Fruit fly (Drosophila melanogaster) whole organism, embryonic: ENCODE results near the gene tst.

ENCODE experiments used
- Atf-2 ChIP-seq: fragments of 200-800 bp; sonication (Bioruptor generic); optimal IDR thresholded peaks from 2 replicates; lab custom pipeline; 2016; ENCODE audit warnings: missing biosample characterization, missing genetic modification characterization
- CG10654 ChIP-seq: fragments of 200-800 bp; sonication (Bioruptor generic); optimal IDR thresholded peaks from 2 replicates; lab custom pipeline; 2016; ENCODE audit warnings: missing biosample characterization, missing genetic modification characterization
- CG13624 ChIP-seq: fragments of 200-800 bp; sonication (Bioruptor generic); optimal IDR thresholded peaks from 2 replicates; lab custom pipeline; 2016; ENCODE audit warnings: missing biosample characterization, missing genetic modification characterization
- CG13894 ChIP-seq: fragments of 200-800 bp; sonication (Bioruptor generic); optimal IDR thresholded peaks from 3 replicates; lab custom pipeline; 2018; ENCODE audit warnings: missing biosample characterization, mild to moderate bottlenecking, missing genetic modification characterization, moderate library complexity
- CG14014 ChIP-seq: fragments of 200-800 bp; sonication (Bioruptor generic); IDR thresholded peaks from 2 replicates; pipeline ENCODE4 v1.3.6; 2022; ENCODE audit warnings: missing biosample characterization, missing genetic modification characterization
- CG14667 ChIP-seq: fragments of 200-800 bp; sonication (Bioruptor generic); IDR thresholded peaks from 2 replicates; pipeline ENCODE4 v1.3.6; 2022; ENCODE audit warnings: missing biosample characterization, missing genetic modification characterization
- CG1602 ChIP-seq: fragments of 200-800 bp; sonication (Bioruptor generic); optimal IDR thresholded peaks from 3 replicates; lab custom pipeline; 2016; ENCODE audit warnings: missing biosample characterization, missing genetic modification characterization
- CG16779 ChIP-seq: fragments of 200-800 bp; sonication (Bioruptor generic); IDR thresholded peaks from 2 replicates; pipeline ENCODE4 v1.3.6; 2022; ENCODE audit warnings: missing biosample characterization, missing genetic modification characterization
- CG17829 ChIP-seq: fragments of 200-800 bp; optimal IDR thresholded peaks from 2 replicates; lab custom pipeline; 2019; ENCODE audit warnings: missing biosample characterization, mild to moderate bottlenecking, missing genetic modification characterization, moderate library complexity
- CG3065 ChIP-seq: fragments of 200-800 bp; sonication (Bioruptor generic); optimal IDR thresholded peaks from 2 replicates; lab custom pipeline; 2016; ENCODE audit warnings: missing biosample characterization, missing genetic modification characterization
- CG33213 ChIP-seq: fragments of 200-800 bp; sonication (Bioruptor generic); optimal IDR thresholded peaks from 3 replicates; lab custom pipeline; 2016; ENCODE audit warnings: missing biosample characterization, missing genetic modification characterization
- CG33557 ChIP-seq: fragments of 200-800 bp; sonication (Bioruptor generic); optimal IDR thresholded peaks from 2 replicates; lab custom pipeline; 2019; ENCODE audit warnings: missing biosample characterization, mild to moderate bottlenecking, missing genetic modification characterization, moderate library complexity
- CG3847 ChIP-seq: fragments of 200-800 bp; sonication (Bioruptor generic); IDR thresholded peaks from 2 replicates; pipeline ENCODE4 v1.3.6; 2022; ENCODE audit warnings: missing biosample characterization, missing genetic modification characterization
- CG43689 ChIP-seq: fragments of 200-800 bp; sonication (Bioruptor generic); IDR thresholded peaks from 2 replicates; pipeline ENCODE4 v1.3.6; 2022; ENCODE audit warnings: missing biosample characterization, missing genetic modification characterization
- CG6175 ChIP-seq: fragments of 200-800 bp; sonication (Bioruptor generic); IDR thresholded peaks from 3 replicates; pipeline ENCODE4 v1.3.6; 2022; ENCODE audit warnings: missing biosample characterization, missing genetic modification characterization
- CG6791 ChIP-seq: fragments of 200-800 bp; sonication (Bioruptor generic); IDR thresholded peaks from 3 replicates; pipeline ENCODE4 v1.3.6; 2022; ENCODE audit warnings: missing biosample characterization, missing genetic modification characterization; ENCODE audit not compliant: partially characterized antibody
- CG7357 ChIP-seq: fragments of 200-800 bp; sonication (Bioruptor generic); IDR thresholded peaks from 3 replicates; pipeline ENCODE4 v1.3.6; 2022; ENCODE audit warnings: missing biosample characterization, missing genetic modification characterization
- CG7372 ChIP-seq: fragments of 200-800 bp; sonication (Bioruptor generic); IDR thresholded peaks from 2 replicates; pipeline ENCODE4 v1.3.6; 2022; ENCODE audit warnings: missing biosample characterization, missing genetic modification characterization
- CG7963 ChIP-seq: fragments of 200-800 bp; sonication (Bioruptor generic); IDR thresholded peaks from 3 replicates; pipeline ENCODE4 v1.3.6; 2022; ENCODE audit warnings: missing biosample characterization, missing genetic modification characterization; ENCODE audit not compliant: partially characterized antibody
- Chrac-16 ChIP-seq: fragments of 200-800 bp; sonication (Bioruptor generic); optimal IDR thresholded peaks from 3 replicates; lab custom pipeline; 2016; ENCODE audit warnings: missing biosample characterization, missing genetic modification characterization
- Dbx ChIP-seq: fragments of 200-800 bp; sonication (Bioruptor generic); IDR thresholded peaks from 3 replicates; pipeline ENCODE4 v1.3.6; 2022; ENCODE audit warnings: missing biosample characterization, missing genetic modification characterization
- Dfd ChIP-seq, 2 experiments: fragments of >200 bp; optimal IDR thresholded peaks; 2 replicates each; lab custom pipeline; 2017; ENCODE audit warnings: missing biosample characterization in 2 of 2, missing genetic modification characterization in 2 of 2
- Eip74EF ChIP-seq, 2 experiments: fragments of 200-800 bp in 1 of 2; fragments of >200 bp in 1 of 2; sonication (Bioruptor generic) in 1 of 2; optimal IDR thresholded peaks; 2 replicates each; lab custom pipeline; 2017 to 2019; ENCODE audit warnings: missing biosample characterization in 2 of 2, missing genetic modification characterization in 2 of 2, mild to moderate bottlenecking in 1 of 2, moderate library complexity in 1 of 2
- Elba2 ChIP-seq: fragments of 200-800 bp; sonication (Bioruptor generic); optimal IDR thresholded peaks from 3 replicates; lab custom pipeline; 2016; ENCODE audit warnings: missing biosample characterization, missing genetic modification characterization
- Fer1 ChIP-seq: fragments of 200-800 bp; sonication (Bioruptor generic); optimal IDR thresholded peaks from 2 replicates; lab custom pipeline; 2017; ENCODE audit warnings: missing biosample characterization, mild to moderate bottlenecking, missing genetic modification characterization
- Hand ChIP-seq: fragments of 200-800 bp; sonication (Bioruptor generic); optimal IDR thresholded peaks from 2 replicates; lab custom pipeline; 2017; ENCODE audit warnings: mild to moderate bottlenecking, missing biosample characterization, missing genetic modification reagents, missing genetic modification characterization
- Jarid2 ChIP-seq: fragments of 200-800 bp; sonication (Bioruptor generic); optimal IDR thresholded peaks from 3 replicates; lab custom pipeline; 2017; ENCODE audit warnings: mild to moderate bottlenecking, missing biosample characterization, missing genetic modification reagents, missing genetic modification characterization
- MBD-R2 ChIP-seq: fragments of 200-800 bp; sonication (Bioruptor generic); IDR thresholded peaks from 2 replicates; pipeline ENCODE4 v1.3.6; 2022; ENCODE audit warnings: missing biosample characterization, missing genetic modification characterization
- MESR4 ChIP-seq: fragments of 200-800 bp; sonication (Bioruptor generic); optimal IDR thresholded peaks from 2 replicates; lab custom pipeline; 2018; ENCODE audit warnings: missing biosample characterization, mild to moderate bottlenecking, missing genetic modification characterization, moderate library complexity
- Meics ChIP-seq: fragments of 200-800 bp; sonication (Bioruptor generic); optimal IDR thresholded peaks from 2 replicates; lab custom pipeline; 2017; ENCODE audit warnings: missing biosample characterization, mild to moderate bottlenecking, missing genetic modification characterization
- Mrtf ChIP-seq: fragments of 200-800 bp; sonication (Bioruptor generic); IDR thresholded peaks from 3 replicates; pipeline ENCODE4 v1.3.6; 2022; ENCODE audit warnings: missing biosample characterization, missing genetic modification characterization
- Myb ChIP-seq: fragments of 200-800 bp; sonication (Bioruptor generic); optimal IDR thresholded peaks from 2 replicates; lab custom pipeline; 2016; ENCODE audit warnings: missing biosample characterization, missing genetic modification characterization
- Nf-YA ChIP-seq: fragments of 200-800 bp; sonication (Bioruptor generic); IDR thresholded peaks from 2 replicates; pipeline ENCODE4 v1.3.6; 2022; ENCODE audit warnings: missing biosample characterization, missing genetic modification characterization
- Sry-β ChIP-seq: fragments of 200-800 bp; sonication (Bioruptor generic); optimal IDR thresholded peaks from 2 replicates; lab custom pipeline; 2018; ENCODE audit warnings: missing biosample characterization, mild to moderate bottlenecking, missing genetic modification characterization, moderate library complexity
- Tbp ChIP-seq: fragments of >200 bp; optimal IDR thresholded peaks from 2 replicates; lab custom pipeline; 2018; ENCODE audit warnings: missing biosample characterization, missing genetic modification characterization
- caup ChIP-seq: fragments of 200-800 bp; sonication (Bioruptor generic); optimal IDR thresholded peaks from 3 replicates; lab custom pipeline; 2017; ENCODE audit warnings: missing biosample characterization, mild to moderate bottlenecking, missing genetic modification characterization, moderate library complexity; ENCODE audit not compliant: severe bottlenecking
- dan ChIP-seq: fragments of 200-800 bp; sonication (Bioruptor generic); IDR thresholded peaks from 2 replicates; pipeline ENCODE4 v1.3.6; 2022; ENCODE audit warnings: missing biosample characterization, missing genetic modification characterization
- gce ChIP-seq: fragments of 200-800 bp; sonication (Bioruptor generic); IDR thresholded peaks from 3 replicates; pipeline ENCODE4 v1.3.6; 2022; ENCODE audit warnings: missing biosample characterization, missing genetic modification characterization
- gsb ChIP-seq: fragments of 200-800 bp; sonication (Bioruptor generic); IDR thresholded peaks from 2 replicates; pipeline ENCODE4 v1.3.6; 2022; ENCODE audit warnings: missing biosample characterization, missing genetic modification characterization
- hb ChIP-seq: fragments of 200-800 bp; sonication (Bioruptor generic); IDR thresholded peaks from 3 replicates; pipeline ENCODE4 v1.3.6; 2022; ENCODE audit warnings: missing biosample characterization, missing genetic modification characterization; ENCODE audit not compliant: partially characterized antibody
- lola ChIP-seq, 3 experiments: fragments of >200 bp in 2 of 3; fragments of 200-800 bp in 1 of 3; sonication (Bioruptor generic) in 1 of 3; optimal IDR thresholded peaks; 2 replicates each; lab custom pipeline; 2017 to 2019; ENCODE audit warnings: missing biosample characterization in 3 of 3, missing genetic modification characterization in 3 of 3, mild to moderate bottlenecking in 1 of 3, moderate library complexity in 1 of 3
- mld ChIP-seq: fragments of 200-800 bp; sonication (Bioruptor generic); IDR thresholded peaks from 3 replicates; pipeline ENCODE4 v1.3.6; 2022; ENCODE audit warnings: missing biosample characterization, missing genetic modification characterization; ENCODE audit not compliant: partially characterized antibody
- otp ChIP-seq: fragments of 200-800 bp; sonication (Bioruptor generic); IDR thresholded peaks from 3 replicates; pipeline ENCODE4, ENCODE4 v1.3.6; 2022; ENCODE audit warnings: missing biosample characterization, missing genetic modification characterization
- pnt ChIP-seq: fragments of 200-800 bp; sonication (Bioruptor generic); optimal IDR thresholded peaks from 3 replicates; lab custom pipeline; 2016; ENCODE audit warnings: missing biosample characterization, missing genetic modification characterization
- scrt ChIP-seq: fragments of 200-800 bp; sonication (Bioruptor generic); optimal IDR thresholded peaks from 2 replicates; lab custom pipeline; 2018; ENCODE audit warnings: missing biosample characterization, mild to moderate bottlenecking, missing genetic modification characterization, moderate library complexity
- tgo ChIP-seq: fragments of 200-800 bp; sonication (Bioruptor generic); IDR thresholded peaks from 3 replicates; pipeline ENCODE4 v1.3.6; 2022; ENCODE audit warnings: missing biosample characterization, missing genetic modification characterization
- z ChIP-seq: fragments of 200-800 bp; sonication (Bioruptor generic); IDR thresholded peaks from 3 replicates; pipeline ENCODE4 v1.3.6; 2022; ENCODE audit warnings: missing biosample characterization, missing genetic modification characterization
- zen2 ChIP-seq: fragments of 200-800 bp; sonication (Bioruptor generic); IDR thresholded peaks from 3 replicates; pipeline ENCODE4 v1.3.6; 2022; ENCODE audit warnings: missing biosample characterization, missing genetic modification characterization; ENCODE audit not compliant: partially characterized antibody
- zfh2 ChIP-seq: fragments of 200-800 bp; sonication (Bioruptor generic); optimal IDR thresholded peaks from 2 replicates; lab custom pipeline; 2016; ENCODE audit warnings: missing biosample characterization, missing genetic modification characterization

tst gene

DNA sequence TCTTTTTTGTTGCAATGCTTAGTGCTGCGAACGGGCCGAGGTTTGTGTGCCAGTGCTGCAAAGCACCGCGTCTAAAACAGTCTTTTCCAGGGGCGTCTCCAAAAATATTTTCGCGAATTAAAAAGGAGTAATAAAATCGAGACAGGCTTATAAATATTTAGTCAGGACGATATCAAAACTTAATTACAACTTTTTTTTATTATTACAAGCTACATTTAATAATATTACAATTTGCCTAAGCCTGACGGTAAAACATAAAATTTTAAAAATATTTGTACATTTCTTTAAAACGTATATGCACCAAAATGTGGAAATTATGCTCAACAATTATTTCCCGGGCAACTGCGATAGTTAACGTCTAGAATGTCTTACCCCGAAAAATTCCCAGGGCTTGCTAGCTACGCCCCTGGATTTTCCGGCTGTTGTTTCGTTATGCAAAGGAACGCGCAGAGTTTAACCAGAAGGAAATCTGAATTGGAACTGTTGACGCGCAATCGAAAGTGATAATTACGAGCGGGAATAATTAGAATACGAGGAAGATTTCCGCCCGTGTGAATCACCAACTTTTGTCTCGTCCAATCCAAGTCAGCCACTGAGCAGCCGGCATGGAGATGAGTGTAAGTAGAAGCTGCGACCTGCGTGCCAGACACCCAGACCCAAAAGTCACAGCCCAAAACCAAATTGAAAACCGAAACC is 14.6 kb downstream of the tst start, which contains the start of the genes PTPMT1 and Hrd3 (continued):
- TF ChIP-seq mld, result no peak
- peak; percentile 99 for TF ChIP-seq zfh2 (GFP tag; lab: Kevin White, UChicago)
- TF ChIP-seq CG3847 (GFP tag; lab: Robert Waterston, UW), result peak; percentile 98
- TF ChIP-seq MBD-R2 (GFP tag; lab: Robert Waterston, UW), result peak; percentile 84
- TF ChIP-seq tgo (GFP tag; lab: Robert Waterston, UW), result peak; percentile 96
- no peak for TF ChIP-seq Tbp (GFP tag; lab: Kevin White, UChicago)
- TF ChIP-seq Elba2 (GFP tag; lab: Kevin White, UChicago), result peak; percentile 92
- peak; percentile 99 for TF ChIP-seq Meics (GFP tag; lab: Kevin White, UChicago)
- TF ChIP-seq gsb (GFP tag; lab: Robert Waterston, UW), result peak; percentile 94
- peak; percentile 98 for TF ChIP-seq pnt (GFP tag; lab: Kevin White, UChicago)
- peak; percentile 96 for TF ChIP-seq Hand
- peak; percentile 94 for TF ChIP-seq CG33213 (GFP tag; lab: Kevin White, UChicago)
- TF ChIP-seq Myb (GFP tag; lab: Kevin White, UChicago), result peak; percentile 88
- peak; percentile 96 for TF ChIP-seq CG14014 (GFP tag; lab: Robert Waterston, UW)
- no peak for TF ChIP-seq CG6791
- peak; percentile 85 for TF ChIP-seq CG16779 (GFP tag; lab: Robert Waterston, UW)
- no peak for TF ChIP-seq CG7963 (GFP tag; lab: Robert Waterston, UW)
- peak; percentile 92 for TF ChIP-seq Jarid2 (GFP tag; lab: Kevin White, UChicago)
- TF ChIP-seq dan, result peak; percentile 89
- TF ChIP-seq CG43689 (GFP tag; lab: Robert Waterston, UW), result peak; percentile 82
- TF ChIP-seq Dbx (GFP tag; lab: Robert Waterston, UW), result peak; percentile 97
- TF ChIP-seq Nf-YA (GFP tag; lab: Robert Waterston, UW), result peak; percentile 83
- peak; percentile 98 for TF ChIP-seq Fer1 (GFP tag; lab: Kevin White, UChicago)
- TF ChIP-seq Chrac-16 (GFP tag; lab: Kevin White, UChicago), result peak; percentile 98
- peak in 1 of 2 experiments; percentile 95 for TF ChIP-seq Dfd (GFP tag; optimal IDR thresholded peaks at IDR 0.05; lab: Kevin White, UChicago)
- TF ChIP-seq hb, result no peak
- peak; percentile 95 for TF ChIP-seq CG7372 (GFP tag; lab: Robert Waterston, UW)
- peak; percentile 93 for TF ChIP-seq CG14667
- peak; percentile 95 for TF ChIP-seq Mrtf (GFP tag; lab: Robert Waterston, UW)
- peak; percentile 97 for TF ChIP-seq Atf-2 (GFP tag; lab: Kevin White, UChicago)
- peak; percentile 96 for TF ChIP-seq CG3065 (GFP tag; lab: Kevin White, UChicago)
- TF ChIP-seq CG17829 (tag; lab: Kevin White, UChicago), result peak; percentile 99
- peak; percentile 96 for TF ChIP-seq CG13894 (tag; lab: Kevin White, UChicago)
- TF ChIP-seq MESR4 (GFP tag; lab: Kevin White, UChicago), result peak; percentile 29
- TF ChIP-seq caup (GFP tag; lab: Kevin White, UChicago), result peak; percentile 98
- TF ChIP-seq CG7357, result peak; percentile 92
- peak; percentile 70 for TF ChIP-seq Sry-β (GFP tag; lab: Kevin White, UChicago)
- peak; percentile 87; the same call in 2 of the 3 replicates for TF ChIP-seq gce
- TF ChIP-seq CG10654 (GFP tag; lab: Kevin White, UChicago), result peak; percentile 98
- peak; percentile 98 for TF ChIP-seq CG13624 (GFP tag; lab: Kevin White, UChicago)
- TF ChIP-seq CG33557, result peak; percentile 98
- TF ChIP-seq CG6175 (GFP tag; lab: Robert Waterston, UW), result peak; percentile 87
- peak; percentile 99 for TF ChIP-seq CG1602 (GFP tag; lab: Kevin White, UChicago)
- TF ChIP-seq zen2, result no peak
- peak in 1 of 3 experiments; percentile 99 for TF ChIP-seq lola (GFP tag; optimal IDR thresholded peaks at IDR 0.05; lab: Kevin White, UChicago)
- TF ChIP-seq Eip74EF (GFP tag; optimal IDR thresholded peaks at IDR 0.05; lab: Kevin White, UChicago), result peak in 1 of 2 experiments; percentile 98
- TF ChIP-seq z, result no peak
- peak; percentile 94; the same call in 2 of the 3 replicates for TF ChIP-seq otp
- TF ChIP-seq scrt, result peak; percentile 92
